Fruit fly (Drosophila melanogaster): ENCODE data around the gene CG10958.

The CG10958 gene

DNA sequence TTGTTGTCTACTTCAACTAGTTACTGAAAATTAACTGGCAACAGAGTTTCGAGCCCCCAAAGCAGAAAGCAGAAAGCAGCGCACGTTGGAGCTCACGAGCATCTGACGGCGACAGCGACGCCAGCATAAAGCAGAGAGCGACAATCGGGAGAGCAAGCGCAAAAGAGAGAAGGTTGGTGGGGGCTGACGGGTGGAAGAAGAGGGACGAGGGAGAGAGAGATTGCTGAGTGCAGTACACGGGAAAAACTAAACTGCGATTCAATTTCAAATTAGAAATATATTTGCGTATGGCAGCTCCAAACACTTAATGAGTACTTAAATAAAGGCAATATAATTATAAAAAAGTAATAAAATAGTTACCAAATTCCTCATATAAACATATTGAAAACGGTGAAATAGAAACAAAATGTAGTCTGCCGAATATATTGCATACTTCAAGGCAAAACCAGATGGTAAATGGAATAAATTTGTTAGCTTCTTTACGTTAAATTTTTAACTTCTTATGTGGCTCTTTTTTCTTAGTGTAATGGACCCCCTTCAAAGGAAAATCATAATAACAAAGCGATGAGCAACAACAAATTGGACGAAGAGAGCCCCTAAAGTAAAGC, 39.9 kb upstream of the CG10958 start (continued):
- TF ChIP-seq Hmr (GFP tag; optimal IDR thresholded peaks at IDR 0.05) (peak; percentile 98), nerfin-1 (tag; optimal IDR thresholded peaks at IDR 0.05) (peak; percentile 94), gce (GFP tag; IDR thresholded peaks at IDR 0.05) (peak; percentile 83; the same call in 2 of the 3 replicates), h (optimal IDR thresholded peaks at IDR 0.05) (no peak), zf30C (GFP tag; optimal IDR thresholded peaks at IDR 0.05) (peak; percentile 93), chif (GFP tag; optimal IDR thresholded peaks at IDR 0.05) (peak; percentile 67 to 86), ATbp (GFP tag; optimal IDR thresholded peaks at IDR 0.05) (peak; percentile 95), Eip74EF (GFP tag; optimal IDR thresholded peaks at IDR 0.05) (peak in 1 of 2 experiments; percentile 94), CG11560 (tag; IDR thresholded peaks at IDR 0.05) (peak; percentile 75), Blimp-1 (GFP tag; optimal IDR thresholded peaks at IDR 0.05) (peak; percentile 92), ash1 (GFP tag; optimal IDR thresholded peaks at IDR 0.05) (peak; percentile 30), vfl (GFP tag; optimal IDR thresholded peaks at IDR 0.05) (peak; percentile 71), cg (GFP tag; optimal IDR thresholded peaks at IDR 0.05) (no peak), CG32532 (GFP tag; IDR thresholded peaks at IDR 0.05) (peak; percentile 91), CG30403 (GFP tag; optimal IDR thresholded peaks at IDR 0.05) (peak; percentile 95), Fer1 (GFP tag; optimal IDR thresholded peaks at IDR 0.05) (peak; percentile 96), CG7271 (tag; optimal IDR thresholded peaks at IDR 0.05) (peak; percentile 39), CG4820 (GFP tag; optimal IDR thresholded peaks at IDR 0.05) (peak; percentile 91), fu2 (GFP tag; optimal IDR thresholded peaks at IDR 0.05) (peak; percentile 68), CG10462 (GFP tag; optimal IDR thresholded peaks at IDR 0.05) (peak; percentile 90), CG7786 (GFP tag; optimal IDR thresholded peaks at IDR 0.05) (peak; percentile 84), CG13296 (GFP tag; optimal IDR thresholded peaks at IDR 0.05) (peak; percentile 97), Oli (tag; optimal IDR thresholded peaks at IDR 0.05) (peak; percentile 96), caup (GFP tag; optimal IDR thresholded peaks at IDR 0.05; ENCODE audit: severe bottlenecking) (peak; percentile 92), az2 (GFP tag; optimal IDR thresholded peaks at IDR 0.05) (peak; percentile 94), rib (GFP tag; IDR thresholded peaks at IDR 0.05) (peak; percentile 70), seq (GFP tag; IDR thresholded peaks at IDR 0.05) (peak; percentile 93), BtbVII (GFP tag; optimal IDR thresholded peaks at IDR 0.05) (peak; percentile 97), Mes4 (GFP tag; optimal IDR thresholded peaks at IDR 0.05) (peak; percentile 57), Oaz (GFP tag; IDR thresholded peaks at IDR 0.05) (peak; percentile 84), pita (GFP tag; optimal IDR thresholded peaks at IDR 0.05) (no peak), CG33213 (GFP tag; optimal IDR thresholded peaks at IDR 0.05) (peak; percentile 18), tio (GFP tag; optimal IDR thresholded peaks at IDR 0.05) (peak; percentile 92), CG34376 (GFP tag; optimal IDR thresholded peaks at IDR 0.05) (peak; percentile 97), crol (GFP tag; IDR thresholded peaks at IDR 0.05) (peak; percentile 95), ewg (GFP tag; optimal IDR thresholded peaks at IDR 0.05) (peak; percentile 90), otp (GFP tag; IDR thresholded peaks at IDR 0.05) (peak; percentile 65; the same call in 2 of the 3 replicates), CG13775 (GFP tag; optimal IDR thresholded peaks at IDR 0.05) (peak; percentile 94), br (optimal IDR thresholded peaks at IDR 0.05) (no peak), CG30431 (GFP tag; optimal IDR thresholded peaks at IDR 0.05) (peak; percentile 84), CG5953 (GFP tag; IDR thresholded peaks at IDR 0.05) (peak; percentile 76), tll (GFP tag; optimal IDR thresholded peaks at IDR 0.05) (no peak), exex (tag; optimal IDR thresholded peaks at IDR 0.05) (peak; percentile 82), CG12104 (GFP tag; optimal IDR thresholded peaks at IDR 0.05) (peak; percentile 95), knrl (GFP tag; IDR thresholded peaks at IDR 0.05; ENCODE audit: partially characterized antibody) (no peak), Awh (GFP tag; IDR thresholded peaks at IDR 0.05) (peak; percentile 85), CG15479 (GFP tag; optimal IDR thresholded peaks at IDR 0.05) (no peak), B-H2 (GFP tag; optimal IDR thresholded peaks at IDR 0.05) (peak; percentile 92), Deaf1 (tag; optimal IDR thresholded peaks at IDR 0.05) (peak; percentile 81), ERR (GFP tag; optimal IDR thresholded peaks at IDR 0.05) (peak; percentile 44)

Measured in whole organism, embryonic.